Worm (Caenorhabditis elegans): ENCODE measurements around the gene hrpu-1.

DNA sequence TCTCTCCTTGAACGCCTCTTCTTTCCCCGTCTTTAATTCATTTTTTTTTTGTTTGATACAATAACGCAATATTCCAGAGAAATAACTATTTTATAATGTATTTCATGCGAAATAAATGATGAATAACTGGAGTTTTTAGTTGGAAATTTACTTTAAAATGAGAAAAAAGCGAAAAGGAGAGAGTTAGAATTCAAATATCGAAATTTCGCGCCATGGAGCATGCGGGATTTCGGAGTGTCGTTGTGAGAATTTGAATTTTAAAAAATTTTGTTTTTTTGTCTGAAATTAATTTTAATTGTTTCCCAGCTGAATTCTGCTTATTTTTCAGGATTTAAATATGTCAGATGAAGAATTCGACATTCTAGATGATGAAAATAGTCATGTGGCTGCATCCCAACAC lies 14.0 kb upstream of the hrpu-1 start, which contains the start of gene fcd-2:
- TF ChIP-seq ceh-36 (tag; optimal IDR thresholded peaks at IDR 0.05): no peak
- TF ChIP-seq flt-1 (GFP tag; IDR thresholded peaks at IDR 0.05): no peak
- TF ChIP-seq B0310.2 (tag; optimal IDR thresholded peaks at IDR 0.05): no peak
- no peak for TF ChIP-seq ama-1 (optimal IDR thresholded peaks at IDR 0.05)
- no peak for TF ChIP-seq sea-1 (GFP tag; conservative IDR thresholded peaks at IDR 0.05)
- no peak for TF ChIP-seq scrt-1 (GFP tag; IDR thresholded peaks at IDR 0.05)
- TF ChIP-seq hnd-1 (tag; optimal IDR thresholded peaks at IDR 0.05): no peak

All from whole organism, early embryonic.